Worm (Caenorhabditis elegans): ENCODE results near the gene cif-1.

Gene cif-1

DNA sequence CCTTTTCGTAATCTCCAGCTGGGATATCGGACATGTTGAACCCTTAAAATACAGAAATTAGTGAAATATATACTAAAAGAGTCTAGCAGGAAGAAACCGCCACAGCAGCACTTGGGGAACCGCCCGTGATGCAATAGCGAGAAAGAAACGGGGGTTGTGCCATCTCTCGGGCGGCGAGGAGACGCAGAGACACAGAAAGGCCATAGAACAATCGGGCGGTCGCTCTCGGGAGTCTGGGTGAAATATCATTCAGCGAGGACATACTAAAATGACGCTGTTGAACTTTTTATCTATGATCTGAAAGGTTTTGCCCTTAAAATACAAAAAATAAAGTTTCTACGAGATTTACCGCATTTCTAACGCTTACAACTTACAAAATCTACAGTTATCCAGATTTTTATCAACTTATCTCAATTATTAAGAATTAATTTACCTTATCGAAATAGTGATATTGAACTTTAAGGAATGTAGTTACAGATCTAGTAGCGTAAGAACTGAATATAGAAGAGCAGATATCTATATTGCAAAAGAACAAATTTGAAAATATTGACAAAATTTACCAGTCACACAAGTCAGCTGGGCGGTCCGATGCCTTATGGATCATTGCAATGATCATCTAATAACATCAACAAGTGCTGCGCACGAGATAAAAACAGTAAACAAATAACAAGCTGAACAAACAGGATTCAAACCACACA lies 38.0 kb upstream of the cif-1 start, which contains the start of gene cyc-2.1 (continued):
- TF ChIP-seq daf-16 (GFP tag; optimal IDR thresholded peaks at IDR 0.05): no peak
- peak; percentile 44 for TF ChIP-seq daf-16 (tag; optimal IDR thresholded peaks at IDR 0.05)
- no peak for TF ChIP-seq gei-8 (GFP tag; optimal IDR thresholded peaks at IDR 0.05)
- TF ChIP-seq nhr-25 (tag; optimal IDR thresholded peaks at IDR 0.05; ENCODE audit: borderline replicate concordance, insufficient read depth): no peak
- 0 out of 2 replicates have a peak, but pooled peaks have one; percentile 9 for TF ChIP-seq F44E2.7 (GFP tag; IDR thresholded peaks at IDR 0.05)
- no peak for TF ChIP-seq hif-1 (tag; optimal IDR thresholded peaks at IDR 0.05)
- no peak for TF ChIP-seq ztf-11 (tag; optimal IDR thresholded peaks at IDR 0.05)
- TF ChIP-seq ceh-28 (tag; optimal IDR thresholded peaks at IDR 0.05): no peak
- TF ChIP-seq saeg-2 (GFP tag; IDR thresholded peaks at IDR 0.05): no peak
- no peak for TF ChIP-seq fos-1 (tag; optimal IDR thresholded peaks at IDR 0.05)
- peak; percentile 50 for TF ChIP-seq T20F7.1 (GFP tag; optimal IDR thresholded peaks at IDR 0.05)
- peak; percentile 69 for TF ChIP-seq lim-7 (GFP tag; IDR thresholded peaks at IDR 0.05)
- no peak for TF ChIP-seq duxl-1 (tag; optimal IDR thresholded peaks at IDR 0.05; ENCODE audit: poor library complexity)
- no peak for TF ChIP-seq ceh-32 (tag; optimal IDR thresholded peaks at IDR 0.05; ENCODE audit: poor library complexity)
- TF ChIP-seq zip-2 (tag; optimal IDR thresholded peaks at IDR 0.05): no peak
- no peak for TF ChIP-seq daf-8 (GFP tag; IDR thresholded peaks at IDR 0.05)
- peak; percentile 73 for TF ChIP-seq T26A8.4 (GFP tag; IDR thresholded peaks at IDR 0.05)
- TF ChIP-seq aly-2 (tag; optimal IDR thresholded peaks at IDR 0.05): no peak
- TF ChIP-seq zfp-2 (tag; optimal IDR thresholded peaks at IDR 0.05): peak; percentile 11
- TF ChIP-seq tag-97 (GFP tag; IDR thresholded peaks at IDR 0.05): no peak
- 0 out of 2 replicates have a peak, but pooled peaks have one; percentile 9 for TF ChIP-seq php-3 (GFP tag; IDR thresholded peaks at IDR 0.05)
- peak; percentile 85 for TF ChIP-seq hlh-11 (tag; optimal IDR thresholded peaks at IDR 0.05)
- peak; percentile 63; the same call in 1 of the 2 replicates for TF ChIP-seq lin-1 (GFP tag; IDR thresholded peaks at IDR 0.05)
- TF ChIP-seq ZK546.5 (tag; optimal IDR thresholded peaks at IDR 0.05): no peak
- peak; percentile 18 for TF ChIP-seq hlh-30 (tag; optimal IDR thresholded peaks at IDR 0.05; ENCODE audit: insufficient read depth)
- TF ChIP-seq cey-2 (tag; optimal IDR thresholded peaks at IDR 0.05; ENCODE audit: borderline replicate concordance, insufficient read depth): no peak
- no peak for TF ChIP-seq ceh-62 (tag; optimal IDR thresholded peaks at IDR 0.05)
- peak; percentile 43 for TF ChIP-seq unc-130 (GFP tag; optimal IDR thresholded peaks at IDR 0.05)

DNA sequence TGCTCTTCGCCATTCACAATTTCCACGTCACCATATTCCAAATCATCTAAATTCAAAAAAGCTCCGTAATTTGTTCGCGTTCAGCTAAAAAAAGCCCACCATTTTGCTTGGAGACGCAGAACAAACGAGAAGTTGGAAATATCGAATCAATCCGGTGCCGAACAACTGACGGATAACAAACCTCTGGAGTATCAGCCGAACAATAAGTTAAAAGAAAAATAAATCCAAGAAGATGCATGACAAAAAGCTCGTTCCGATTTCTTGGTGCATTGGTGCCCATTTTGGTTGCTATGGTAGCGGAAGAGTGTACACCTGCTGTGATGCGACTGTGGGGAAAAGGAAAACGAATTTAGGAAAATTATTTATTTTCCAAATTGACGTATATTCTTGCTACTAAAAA lies 37.0 kb upstream of the cif-1 start, which contains the start of gene tctn-1:
Gene tctn-1, minus strand, starts transcription at position 280 of the 400 bp plus-strand sequence.
- no peak for TF ChIP-seq unc-130 (GFP tag; optimal IDR thresholded peaks at IDR 0.05)
- no peak for TF ChIP-seq pqm-1 (tag; optimal IDR thresholded peaks at IDR 0.05)
- TF ChIP-seq nhr-28 (tag; optimal IDR thresholded peaks at IDR 0.05): no peak
- no peak for TF ChIP-seq nhr-48 (tag; optimal IDR thresholded peaks at IDR 0.05)
- TF ChIP-seq pha-4 (GFP tag; IDR thresholded peaks at IDR 0.05): no peak
- TF ChIP-seq pha-4 (tag; optimal IDR thresholded peaks at IDR 0.05): no peak
- no peak for TF ChIP-seq ceh-28 (tag; optimal IDR thresholded peaks at IDR 0.05)
- TF ChIP-seq saeg-2 (GFP tag; IDR thresholded peaks at IDR 0.05): no peak
- no peak for TF ChIP-seq mdl-1 (tag; optimal IDR thresholded peaks at IDR 0.05)
- no peak for TF ChIP-seq D1046.2 (GFP tag; IDR thresholded peaks at IDR 0.05)
- no peak for TF ChIP-seq nhr-6 (tag; optimal IDR thresholded peaks at IDR 0.05)
- no peak for TF ChIP-seq nhr-11 (tag; optimal IDR thresholded peaks at IDR 0.05)
- no peak for TF ChIP-seq egl-27 (tag; optimal IDR thresholded peaks at IDR 0.05)
- TF ChIP-seq R02D3.7 (tag; optimal IDR thresholded peaks at IDR 0.05): no peak
- TF ChIP-seq fkh-10 (GFP tag; optimal IDR thresholded peaks at IDR 0.05): no peak
- peak; percentile 22 for TF ChIP-seq aha-1 (tag)
- no peak for TF ChIP-seq ceh-62 (tag; optimal IDR thresholded peaks at IDR 0.05)
- no peak for TF ChIP-seq zag-1 (tag; optimal IDR thresholded peaks at IDR 0.05)
- no peak for TF ChIP-seq hlh-30 (tag; optimal IDR thresholded peaks at IDR 0.05; ENCODE audit: insufficient read depth)
- no peak for TF ChIP-seq cey-2 (tag; optimal IDR thresholded peaks at IDR 0.05; ENCODE audit: borderline replicate concordance, insufficient read depth)
- TF ChIP-seq F49E8.2 (tag; optimal IDR thresholded peaks at IDR 0.05; ENCODE audit: borderline replicate concordance): no peak
- TF ChIP-seq hif-1 (tag; optimal IDR thresholded peaks at IDR 0.05): no peak
- no peak for TF ChIP-seq snpc-1.2 (GFP tag; IDR thresholded peaks at IDR 0.05)
- no peak for TF ChIP-seq spr-1 (tag; optimal IDR thresholded peaks at IDR 0.05)
- TF ChIP-seq lim-7 (GFP tag; IDR thresholded peaks at IDR 0.05): no peak
- peak; percentile 7 for TF ChIP-seq dve-1 (tag; optimal IDR thresholded peaks at IDR 0.05; ENCODE audit: insufficient read depth)
- TF ChIP-seq Y105C5A.15 (GFP tag; IDR thresholded peaks at IDR 0.05): no peak
- 0 out of 2 replicates have a peak, but pooled peaks have one; percentile 15 for TF ChIP-seq dmd-8 (GFP tag; IDR thresholded peaks at IDR 0.05)
- TF ChIP-seq sdz-12 (GFP tag; optimal IDR thresholded peaks at IDR 0.05): no peak
